Worm (Caenorhabditis elegans) whole organism, midembryonic: ENCODE measurements around the gene C50F7.9.

Experiments used
- T22C8.4 ChIP-seq: fragments of 200-800 bp; sonication (Bioruptor generic); IDR thresholded peaks from 2 replicates; pipeline ENCODE4 v1.3.6; 2022; ENCODE audit warnings: missing genetic modification characterization, missing compliant biosample characterization
- cog-1 ChIP-seq: sonication (generic microtip); optimal IDR thresholded peaks from 2 replicates; lab custom pipeline; 2016; ENCODE audit warnings: missing genetic modification characterization, missing compliant biosample characterization
- flt-1 ChIP-seq: fragments of 200-800 bp; sonication (Bioruptor generic); IDR thresholded peaks from 2 replicates; pipeline ENCODE4 v1.3.6; 2022; ENCODE audit warnings: missing genetic modification characterization, missing compliant biosample characterization
- klf-2 ChIP-seq: fragments of 200-800 bp; sonication (Bioruptor generic); conservative IDR thresholded peaks from 2 replicates; pipeline ENCODE4 v1.3.6; 2022; ENCODE audit warnings: missing genetic modification reagents, missing genetic modification characterization, missing compliant biosample characterization
- med-1 ChIP-seq: sonication (generic microtip); optimal IDR thresholded peaks from 2 replicates; lab custom pipeline; 2017; ENCODE audit warnings: missing genetic modification characterization, mild to moderate bottlenecking, missing compliant biosample characterization, antibody characterized with exemption, missing genetic modification reagents; ENCODE audit not compliant: insufficient read depth
- ref-1 ChIP-seq: fragments of 200-800 bp; sonication (Bioruptor generic); conservative IDR thresholded peaks from 2 replicates; pipeline ENCODE4 v1.3.6; 2022; ENCODE audit warnings: missing genetic modification reagents, missing genetic modification characterization, missing compliant biosample characterization
- tab-1 ChIP-seq: fragments of 200-800 bp; sonication (Bioruptor generic); IDR thresholded peaks from 2 replicates; pipeline ENCODE4 v1.3.6; 2022; ENCODE audit warnings: missing genetic modification characterization, missing compliant biosample characterization
- ztf-23 ChIP-seq: fragments of 200-800 bp; sonication (Bioruptor generic); IDR thresholded peaks from 2 replicates; pipeline ENCODE4 v1.3.6; 2022; ENCODE audit warnings: missing genetic modification reagents, missing genetic modification characterization, missing compliant biosample characterization
- ztf-29 ChIP-seq: fragments of 200-800 bp; sonication (Bioruptor generic); IDR thresholded peaks from 2 replicates; pipeline ENCODE4 v1.3.6; 2022; ENCODE audit warnings: missing genetic modification reagents, missing genetic modification characterization, missing compliant biosample characterization

DNA sequence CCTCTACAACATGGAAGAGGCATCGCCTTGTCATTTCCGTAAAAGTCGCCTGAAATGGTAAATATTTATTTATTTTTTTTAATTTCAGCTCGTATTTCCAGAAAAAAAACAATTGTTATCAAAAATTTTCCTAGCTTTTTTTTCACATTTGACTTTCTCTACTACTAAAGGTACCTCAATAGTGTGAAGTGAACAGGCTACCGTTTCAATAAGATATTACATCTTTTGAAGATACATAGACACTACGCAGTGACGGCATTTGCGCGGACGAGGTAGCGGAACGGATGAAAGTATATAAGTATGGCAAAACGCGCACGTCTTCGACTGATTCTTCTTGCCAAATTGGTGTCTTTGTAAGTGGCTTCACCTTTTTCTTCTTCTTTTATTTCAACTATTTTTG is 21.2 kb upstream of the C50F7.9 start, which contains the start of gene col-14:
- TF ChIP-seq klf-2 (GFP tag; lab: Robert Waterston, UW) (no peak), ref-1 (GFP tag; lab: Robert Waterston, UW) (no peak), flt-1 (GFP tag; lab: Robert Waterston, UW) (no peak), med-1 (GFP tag; lab: Kevin White, UChicago) (no peak), tab-1 (GFP tag; lab: Robert Waterston, UW) (no peak), ztf-29 (GFP tag; lab: Robert Waterston, UW) (no peak), cog-1 (no peak), ztf-23 (no peak), T22C8.4 (no peak)
